Worm (Caenorhabditis elegans) whole organism, L1 larva: Measurements from ENCODE around the gene ceh-28.
A peak's percentile ranks its signal among the peaks of the same experiment; 100 is the strongest.

Source experiments
- C04F5.9 ChIP-seq: sonication (generic microtip); optimal IDR thresholded peaks from 2 replicates; lab custom pipeline; 2016; ENCODE audit warnings: missing genetic modification characterization, missing compliant biosample characterization
- F16B12.6 ChIP-seq: fragments of 150-350 bp; optimal IDR thresholded peaks from 2 replicates; lab custom pipeline; 2014; ENCODE audit warnings: missing biosample characterization, missing genetic modification characterization
- alr-1 ChIP-seq: fragments of 200-800 bp; sonication (Bioruptor generic); optimal IDR thresholded peaks from 2 replicates; lab custom pipeline; 2018; ENCODE audit warnings: borderline replicate concordance, mild to moderate bottlenecking, missing genetic modification characterization, missing compliant biosample characterization
- blmp-1 ChIP-seq: fragments of 150-350 bp; optimal IDR thresholded peaks from 2 replicates; lab custom pipeline; 2014; ENCODE audit warnings: missing biosample characterization, missing genetic modification characterization
- ceh-88 ChIP-seq: fragments of 200-800 bp; sonication (Bioruptor generic); IDR thresholded peaks from 2 replicates; pipeline ENCODE4 v1.3.6; 2022; ENCODE audit warnings: missing genetic modification characterization, missing compliant biosample characterization
- dpl-1 ChIP-seq, 3 experiments: fragments of 150-350 bp in 2 of 3; sonication (generic microtip) in 1 of 3; optimal IDR thresholded peaks; 2 replicates each; lab custom pipeline; 2014 to 2017; ENCODE audit warnings: missing biosample characterization in 3 of 3, missing genetic modification characterization in 3 of 3, missing genetic modification reagents in 3 of 3
- efl-1 ChIP-seq, 4 experiments: fragments of 150-350 bp; optimal IDR thresholded peaks in 3 of 4; peaks in 1 of 4; 1 replicate in 1 of 4; 2 replicates in 3 of 4; lab custom pipeline; 2014; ENCODE audit warnings: missing biosample characterization in 2 of 4, missing genetic modification characterization in 2 of 4, missing genetic modification reagents in 2 of 4
- efl-3 ChIP-seq: fragments of 200-800 bp; sonication (Bioruptor generic); optimal IDR thresholded peaks from 2 replicates; lab custom pipeline; 2018; ENCODE audit warnings: mild to moderate bottlenecking, missing genetic modification characterization, missing compliant biosample characterization
- egl-13 ChIP-seq: sonication (generic microtip); optimal IDR thresholded peaks from 2 replicates; lab custom pipeline; 2016; ENCODE audit warnings: missing genotype, missing genetic modification reagents, missing genetic modification characterization, missing compliant biosample characterization
- egl-27 ChIP-seq, 2 experiments: fragments of 150-350 bp in 1 of 2; sonication (generic microtip); optimal IDR thresholded peaks; 3 replicates each; lab custom pipeline; 2017 to 2018; ENCODE audit warnings: missing biosample characterization in 2 of 2, missing genetic modification characterization in 2 of 2, missing genetic modification reagents in 2 of 2
- elt-2 ChIP-seq: sonication (generic microtip); optimal IDR thresholded peaks from 2 replicates; lab custom pipeline; 2016; ENCODE audit warnings: missing genetic modification characterization, mild to moderate bottlenecking, inconsistent platforms, missing compliant biosample characterization, missing genetic modification reagents
- elt-3 ChIP-seq, 6 experiments: fragments of 150-350 bp in 1 of 6; sonication (generic microtip); optimal IDR thresholded peaks; 2 replicates each; lab custom pipeline; 2017 to 2018; ENCODE audit warnings: missing biosample characterization in 6 of 6, missing genetic modification characterization in 6 of 6, inconsistent platforms in 1 of 6
- grh-1 ChIP-seq: fragments of 200-800 bp; sonication (Bioruptor generic); IDR thresholded peaks from 2 replicates; pipeline ENCODE4 v1.3.6; 2022; ENCODE audit warnings: missing genetic modification reagents, missing genetic modification characterization, missing compliant biosample characterization
- hlh-17 ChIP-seq: fragments of 200-800 bp; sonication (Bioruptor generic); optimal IDR thresholded peaks from 2 replicates; lab custom pipeline; 2018; ENCODE audit warnings: missing genetic modification characterization, mild to moderate bottlenecking, missing compliant biosample characterization, moderate library complexity, borderline replicate concordance
- lin-35 ChIP-seq, 2 experiments: fragments of 150-350 bp; optimal IDR thresholded peaks; 2 replicates each; lab custom pipeline; 2014; ENCODE audit warnings: missing biosample characterization in 2 of 2, missing genetic modification characterization in 2 of 2, missing genetic modification reagents in 2 of 2
- mab-9 ChIP-seq: fragments of 200-800 bp; sonication (Bioruptor generic); IDR thresholded peaks from 2 replicates; pipeline ENCODE4 v1.3.6; 2022; ENCODE audit warnings: missing genetic modification reagents, missing genetic modification characterization, missing compliant biosample characterization
- nhr-19 ChIP-seq: fragments of 200-800 bp; sonication (Bioruptor generic); conservative IDR thresholded peaks from 2 replicates; pipeline ENCODE4 v1.3.6; 2022; ENCODE audit warnings: missing genetic modification characterization, missing compliant biosample characterization
- nhr-20 ChIP-seq: sonication (generic microtip); optimal IDR thresholded peaks from 2 replicates; lab custom pipeline; 2016; ENCODE audit warnings: mild to moderate bottlenecking, missing genetic modification characterization, missing compliant biosample characterization
- nhr-47 ChIP-seq: sonication (generic microtip); optimal IDR thresholded peaks from 2 replicates; lab custom pipeline; 2016; ENCODE audit warnings: mild to moderate bottlenecking, missing genetic modification characterization, moderate library complexity, missing compliant biosample characterization
- nhr-71 ChIP-seq: sonication (generic microtip); optimal IDR thresholded peaks from 2 replicates; lab custom pipeline; 2016; ENCODE audit warnings: mild to moderate bottlenecking, missing genetic modification characterization, moderate library complexity, missing compliant biosample characterization
- nhr-76 ChIP-seq: sonication (generic microtip); optimal IDR thresholded peaks from 2 replicates; lab custom pipeline; 2017; ENCODE audit warnings: missing biosample characterization, missing genetic modification characterization
- nhr-84 ChIP-seq: sonication (generic microtip); optimal IDR thresholded peaks from 2 replicates; lab custom pipeline; 2017; ENCODE audit warnings: missing biosample characterization, missing genetic modification characterization
- nhr-90 ChIP-seq: sonication (generic microtip); optimal IDR thresholded peaks from 2 replicates; lab custom pipeline; 2016; ENCODE audit warnings: mild to moderate bottlenecking, missing genetic modification characterization, missing compliant biosample characterization; ENCODE audit not compliant: poor library complexity
- pqm-1 ChIP-seq: sonication (generic microtip); optimal IDR thresholded peaks from 3 replicates; lab custom pipeline; 2017; ENCODE audit warnings: missing biosample characterization, missing genetic modification characterization
- rnt-1 ChIP-seq: sonication (generic microtip); optimal IDR thresholded peaks from 2 replicates; lab custom pipeline; 2016; ENCODE audit warnings: mild to moderate bottlenecking, missing genetic modification characterization, moderate library complexity, missing compliant biosample characterization
- snpc-4 ChIP-seq: fragments of 150-350 bp; optimal IDR thresholded peaks from 2 replicates; lab custom pipeline; 2014; ENCODE audit warnings: missing biosample characterization, missing genetic modification characterization
- snu-23 ChIP-seq: sonication (generic microtip); optimal IDR thresholded peaks from 2 replicates; lab custom pipeline; 2016; ENCODE audit warnings: missing genetic modification characterization, missing compliant biosample characterization
- sox-4 ChIP-seq: sonication (generic microtip); optimal IDR thresholded peaks from 2 replicates; lab custom pipeline; 2016; ENCODE audit warnings: missing genetic modification characterization, missing compliant biosample characterization
- swsn-7 ChIP-seq: sonication (generic microtip); optimal IDR thresholded peaks from 2 replicates; lab custom pipeline; 2016; ENCODE audit warnings: missing genetic modification characterization, missing compliant biosample characterization
- tbx-2 ChIP-seq: sonication (generic microtip); optimal IDR thresholded peaks from 2 replicates; lab custom pipeline; 2016; ENCODE audit warnings: missing genetic modification characterization, missing compliant biosample characterization
- tlp-1 ChIP-seq: fragments of 150-350 bp; optimal IDR thresholded peaks from 2 replicates; lab custom pipeline; 2014; ENCODE audit warnings: missing biosample characterization, missing genetic modification characterization
- unc-98 ChIP-seq: fragments of 200-800 bp; sonication (Bioruptor generic); IDR thresholded peaks from 2 replicates; pipeline ENCODE4 v1.3.6; 2022; ENCODE audit warnings: missing genetic modification characterization, missing compliant biosample characterization
- zag-1 ChIP-seq: fragments of 150-350 bp; optimal IDR thresholded peaks from 2 replicates; lab custom pipeline; 2014; ENCODE audit warnings: missing biosample characterization, missing genetic modification characterization

ceh-28 gene

ce11 chrX:13088539-13088938, 14.1 kb downstream of the ceh-28 start:
- TF ChIP-seq zag-1 (tag; lab: Kevin White, UChicago) (no peak), pqm-1 (tag; lab: Kevin White, UChicago) (no peak), nhr-47 (tag; lab: Kevin White, UChicago) (no peak), mab-9 (GFP tag; lab: Robert Waterston, UW) (no peak), tbx-2 (tag; lab: Kevin White, UChicago) (no peak), efl-1 (optimal IDR thresholded peaks at IDR 0.05; lab: Kevin White, UChicago) (no peak), efl-1 (GFP tag; optimal IDR thresholded peaks at IDR 0.05 in 1 of 2; lab: Kevin White, UChicago) (no peak), nhr-20 (tag; lab: Kevin White, UChicago) (no peak), snu-23 (GFP tag; lab: Kevin White, UChicago) (no peak), F16B12.6 (no peak), tlp-1 (tag; lab: Kevin White, UChicago) (no peak), C04F5.9 (tag; lab: Kevin White, UChicago) (no peak), lin-35 (GFP tag; optimal IDR thresholded peaks at IDR 0.05; lab: Kevin White, UChicago) (no peak), egl-27 (tag; optimal IDR thresholded peaks at IDR 0.05; lab: Kevin White, UChicago) (no peak), nhr-19 (GFP tag; lab: Robert Waterston, UW) (no peak), unc-98 (GFP tag; lab: Robert Waterston, UW) (no peak), nhr-71 (tag; lab: Kevin White, UChicago) (no peak)

ce11 chrX:13090665-13091064, 16.2 kb downstream of the ceh-28 start, which contains the start of gene R03G8.3:
Gene R03G8.3, plus strand, starts transcription at chrX:13090965.
- no peak for TF ChIP-seq grh-1
- no peak for TF ChIP-seq nhr-84 (tag; lab: Kevin White, UChicago)
- no peak for TF ChIP-seq F16B12.6
- TF ChIP-seq nhr-20 (tag; lab: Kevin White, UChicago): no peak
- TF ChIP-seq dpl-1 (GFP tag; optimal IDR thresholded peaks at IDR 0.05; lab: Kevin White, UChicago): no peak
- no peak for TF ChIP-seq alr-1 (tag; lab: Kevin White, UChicago)
- TF ChIP-seq rnt-1 (tag; lab: Kevin White, UChicago): no peak
- no peak for TF ChIP-seq mab-9 (GFP tag; lab: Robert Waterston, UW)

ce11 chrX:13091199-13091598, 16.7 kb downstream of the ceh-28 start:
- TF ChIP-seq efl-1 (optimal IDR thresholded peaks at IDR 0.05; lab: Kevin White, UChicago) (no peak), efl-1 (GFP tag; optimal IDR thresholded peaks at IDR 0.05 in 1 of 2; lab: Kevin White, UChicago) (no peak), efl-3 (GFP tag; lab: Kevin White, UChicago) (no peak), blmp-1 (tag; lab: Kevin White, UChicago) (no peak), hlh-17 (GFP tag; lab: Kevin White, UChicago) (no peak), swsn-7 (tag; lab: Kevin White, UChicago) (no peak), elt-3 (tag; optimal IDR thresholded peaks at IDR 0.05; lab: Kevin White, UChicago) (no peak), nhr-76 (no peak), egl-13 (tag; lab: Kevin White, UChicago) (no peak), zag-1 (tag; lab: Kevin White, UChicago) (no peak), nhr-84 (tag; lab: Kevin White, UChicago) (no peak), pqm-1 (tag; lab: Kevin White, UChicago) (no peak), dpl-1 (GFP tag; optimal IDR thresholded peaks at IDR 0.05; lab: Kevin White, UChicago) (no peak), sox-4 (tag; lab: Kevin White, UChicago) (no peak), ceh-88 (GFP tag; lab: Robert Waterston, UW) (no peak), snpc-4 (no peak)

ce11 chrX:13100410-13100809, 25.9 kb downstream of the ceh-28 start, which contains the start of gene R03G8.6:
Gene R03G8.6, minus strand, starts transcription at chrX:13100510.
- TF ChIP-seq elt-2 (tag; lab: Kevin White, UChicago) (no peak), nhr-90 (no peak), efl-1 (optimal IDR thresholded peaks at IDR 0.05; lab: Kevin White, UChicago) (no peak), efl-1 (GFP tag; optimal IDR thresholded peaks at IDR 0.05 in 1 of 2; lab: Kevin White, UChicago) (peak in 1 of 2 experiments; percentile 46)
